Worm (Caenorhabditis elegans) whole organism, mixed stage, embryonic: ENCODE data around the gene T16G12.13.

Experiments
- blmp-1 ChIP-seq: fragments of 150-350 bp; optimal IDR thresholded peaks from 2 replicates; lab custom pipeline; 2014; ENCODE audit warnings: missing biosample characterization, missing genetic modification characterization
- drap-1 ChIP-seq: fragments of 200-800 bp; sonication (Bioruptor generic); optimal IDR thresholded peaks from 3 replicates; lab custom pipeline; 2018; ENCODE audit warnings: mild to moderate bottlenecking, missing genetic modification characterization, missing compliant biosample characterization
- mab-5 ChIP-seq: fragments of 150-350 bp; optimal IDR thresholded peaks from 2 replicates; lab custom pipeline; 2014; ENCODE audit warnings: missing biosample characterization, missing genetic modification characterization
- nhr-12 ChIP-seq: fragments of 150-350 bp; optimal IDR thresholded peaks from 2 replicates; lab custom pipeline; 2014; ENCODE audit warnings: missing biosample characterization, missing genetic modification characterization
- nhr-2 ChIP-seq: fragments of 150-350 bp; optimal IDR thresholded peaks from 2 replicates; lab custom pipeline; 2014; ENCODE audit warnings: missing biosample characterization, missing genetic modification characterization
- snpc-4 ChIP-seq: fragments of 150-350 bp; optimal IDR thresholded peaks from 2 replicates; lab custom pipeline; 2014; ENCODE audit warnings: missing biosample characterization, missing genetic modification characterization
- ztf-11 ChIP-seq: fragments of 150-350 bp; optimal IDR thresholded peaks from 2 replicates; lab custom pipeline; 2014; ENCODE audit warnings: missing biosample characterization, missing genetic modification characterization

DNA sequence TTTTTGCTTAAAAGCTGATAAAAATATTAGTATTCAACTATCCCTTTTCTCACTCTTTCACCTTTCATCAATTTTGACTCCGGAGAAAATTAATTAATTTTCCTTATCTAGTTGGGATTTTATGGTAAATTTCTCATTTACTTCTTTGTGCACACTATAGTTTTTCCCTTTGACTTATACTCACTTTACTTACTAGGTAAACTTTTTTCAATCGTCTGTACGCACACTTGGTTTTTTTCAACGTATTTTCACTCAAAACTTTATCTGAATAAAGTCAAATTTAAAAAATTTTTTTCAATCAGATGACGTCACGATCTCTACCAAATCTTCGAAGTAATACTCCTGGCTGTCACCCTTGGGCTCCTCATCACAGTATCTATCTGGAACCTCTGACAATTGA is 48.5 kb upstream of the T16G12.13 start, which contains the start of gene C05B5.16:
- no peak for TF ChIP-seq blmp-1 (tag; lab: Kevin White, UChicago)
- TF ChIP-seq nhr-2 (tag; lab: Kevin White, UChicago), result no peak
- no peak for TF ChIP-seq drap-1 (GFP tag; lab: Kevin White, UChicago)
- no peak for TF ChIP-seq snpc-4 (tag; lab: Kevin White, UChicago)
- no peak for TF ChIP-seq mab-5 (tag; lab: Kevin White, UChicago)
- no peak for TF ChIP-seq nhr-12 (tag; lab: Kevin White, UChicago)
- TF ChIP-seq ztf-11 (tag; lab: Kevin White, UChicago), result no peak
